Fruit fly (Drosophila melanogaster): Measurements from ENCODE around the gene CrebA.

CrebA gene

DNA sequence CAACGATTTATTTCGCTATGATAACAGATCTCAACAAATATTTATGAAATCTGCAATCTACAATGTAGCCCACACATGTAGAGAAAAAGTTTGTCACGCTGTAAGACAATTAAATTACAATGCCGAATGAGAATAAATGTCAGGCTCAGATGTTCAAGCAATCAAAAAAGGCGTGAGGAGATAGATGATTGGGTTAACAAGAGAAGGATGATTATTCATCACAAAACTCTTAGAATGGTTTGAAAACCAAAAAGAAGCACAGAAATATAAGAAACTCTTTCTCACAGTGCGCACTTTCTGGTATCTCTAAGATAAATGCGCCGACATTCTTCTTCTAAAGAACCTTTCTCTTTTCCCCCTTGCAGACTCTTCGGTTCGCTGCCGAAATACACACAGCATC, 64.9 kb downstream of the CrebA start:
- TF ChIP-seq CG13775 (GFP tag; optimal IDR thresholded peaks at IDR 0.05), result peak; percentile 10
- 0 out of 3 replicates have a peak, but pooled peaks have one; percentile 63 for TF ChIP-seq ci (GFP tag; IDR thresholded peaks at IDR 0.05)
- 0 out of 2 replicates have a peak, but pooled peaks have one; percentile 14 for TF ChIP-seq seq (GFP tag; IDR thresholded peaks at IDR 0.05)
- TF ChIP-seq CG17359 (tag; optimal IDR thresholded peaks at IDR 0.05), result peak; percentile 4
- no peak for TF ChIP-seq sr (GFP tag; IDR thresholded peaks at IDR 0.05)
- no peak for TF ChIP-seq Dll (GFP tag; IDR thresholded peaks at IDR 0.05; ENCODE audit: partially characterized antibody)
- TF ChIP-seq CG17385 (GFP tag; optimal IDR thresholded peaks at IDR 0.05), result peak; percentile 10
- TF ChIP-seq Scr (GFP tag; IDR thresholded peaks at IDR 0.05; ENCODE audit: partially characterized antibody), result no peak
- peak; percentile 83 for TF ChIP-seq Med (GFP tag)
- no peak for TF ChIP-seq cwo (GFP tag; optimal IDR thresholded peaks at IDR 0.05)
- no peak for TF ChIP-seq CG17328 (GFP tag; IDR thresholded peaks at IDR 0.05)
- TF ChIP-seq crol (GFP tag; IDR thresholded peaks at IDR 0.05), result 0 out of 2 replicates have a peak, but pooled peaks have one; percentile 17
- TF ChIP-seq crp (GFP tag; optimal IDR thresholded peaks at IDR 0.05), result no peak
- TF ChIP-seq CG7786 (GFP tag; optimal IDR thresholded peaks at IDR 0.05), result no peak
- TF ChIP-seq CG33557 (GFP tag; optimal IDR thresholded peaks at IDR 0.05), result no peak
- TF ChIP-seq CG12391 (tag; optimal IDR thresholded peaks at IDR 0.05), result peak; percentile 21
- peak; percentile 8 for TF ChIP-seq phol (tag; optimal IDR thresholded peaks at IDR 0.05)
- no peak for TF ChIP-seq p53 (GFP tag; optimal IDR thresholded peaks at IDR 0.05)
- TF ChIP-seq Atf3 (GFP tag; optimal IDR thresholded peaks at IDR 0.05), result no peak
- no peak for TF ChIP-seq CG17802 (tag; optimal IDR thresholded peaks at IDR 0.05)
- no peak for TF ChIP-seq chinmo (GFP tag; IDR thresholded peaks at IDR 0.05; ENCODE audit: partially characterized antibody)
- TF ChIP-seq Fer2 (tag; optimal IDR thresholded peaks at IDR 0.05), result no peak
- TF ChIP-seq CG9797 (GFP tag; optimal IDR thresholded peaks at IDR 0.05), result no peak
- no peak for TF ChIP-seq chn (GFP tag; optimal IDR thresholded peaks at IDR 0.05)
- no peak for TF ChIP-seq CG3847 (GFP tag; IDR thresholded peaks at IDR 0.05)
- no peak for TF ChIP-seq CG6272 (GFP tag; IDR thresholded peaks at IDR 0.05)
- TF ChIP-seq Dref (GFP tag; IDR thresholded peaks at IDR 0.05), result no peak
- TF ChIP-seq Chrac-16 (GFP tag; optimal IDR thresholded peaks at IDR 0.05), result peak; percentile 1
- peak; percentile 14 for TF ChIP-seq bab2 (GFP tag; optimal IDR thresholded peaks at IDR 0.05)
- peak; percentile 87 for TF ChIP-seq sens (GFP tag)
- peak; percentile 15 for TF ChIP-seq kay (GFP tag; optimal IDR thresholded peaks at IDR 0.05)
- TF ChIP-seq lilli (GFP tag; optimal IDR thresholded peaks at IDR 0.05), result no peak
- TF ChIP-seq Spps (tag; optimal IDR thresholded peaks at IDR 0.05), result peak; percentile 11
- no peak for TF ChIP-seq Side (GFP tag; optimal IDR thresholded peaks at IDR 0.05)
- TF ChIP-seq CG10979 (tag; optimal IDR thresholded peaks at IDR 0.05), result peak; percentile 11
- no peak for TF ChIP-seq CG8765 (GFP tag; IDR thresholded peaks at IDR 0.05)
- no peak for TF ChIP-seq fru (optimal IDR thresholded peaks at IDR 0.05)
- no peak for TF ChIP-seq Sox102F (GFP tag; optimal IDR thresholded peaks at IDR 0.05)
- peak; percentile 43; the same call in 2 of the 3 replicates for TF ChIP-seq row (GFP tag; IDR thresholded peaks at IDR 0.05)
- TF ChIP-seq dmrt11E (tag; optimal IDR thresholded peaks at IDR 0.05), result no peak
- no peak for TF ChIP-seq Drgx (GFP tag; IDR thresholded peaks at IDR 0.05)
- no peak for TF ChIP-seq Dad (GFP tag; optimal IDR thresholded peaks at IDR 0.05)
- no peak for TF ChIP-seq yki (optimal IDR thresholded peaks at IDR 0.05)
- TF ChIP-seq tin (GFP tag; optimal IDR thresholded peaks at IDR 0.05), result no peak
- no peak for TF ChIP-seq Aef1 (GFP tag; IDR thresholded peaks at IDR 0.05)
- no peak for TF ChIP-seq CG18262 (tag; optimal IDR thresholded peaks at IDR 0.05)
- peak in 1 of 2 experiments; percentile 50 for TF ChIP-seq bsh (GFP tag; optimal IDR thresholded peaks at IDR 0.05)

Data from whole organism, embryonic.